Fruit fly (Drosophila melanogaster) ovary, adult (tissue): ENCODE measurements around the gene CG9254.
A peak's percentile ranks its signal among the peaks of the same experiment; 100 is the strongest.

Experiments used
- CG17801 ChIP-seq: fragments of 200-800 bp; optimal IDR thresholded peaks from 2 replicates; lab custom pipeline; 2019; ENCODE audit warnings: missing biosample characterization, mild to moderate bottlenecking, missing genetic modification characterization, moderate library complexity; ENCODE audit not compliant: partially characterized antibody

Gene CG9254

DNA sequence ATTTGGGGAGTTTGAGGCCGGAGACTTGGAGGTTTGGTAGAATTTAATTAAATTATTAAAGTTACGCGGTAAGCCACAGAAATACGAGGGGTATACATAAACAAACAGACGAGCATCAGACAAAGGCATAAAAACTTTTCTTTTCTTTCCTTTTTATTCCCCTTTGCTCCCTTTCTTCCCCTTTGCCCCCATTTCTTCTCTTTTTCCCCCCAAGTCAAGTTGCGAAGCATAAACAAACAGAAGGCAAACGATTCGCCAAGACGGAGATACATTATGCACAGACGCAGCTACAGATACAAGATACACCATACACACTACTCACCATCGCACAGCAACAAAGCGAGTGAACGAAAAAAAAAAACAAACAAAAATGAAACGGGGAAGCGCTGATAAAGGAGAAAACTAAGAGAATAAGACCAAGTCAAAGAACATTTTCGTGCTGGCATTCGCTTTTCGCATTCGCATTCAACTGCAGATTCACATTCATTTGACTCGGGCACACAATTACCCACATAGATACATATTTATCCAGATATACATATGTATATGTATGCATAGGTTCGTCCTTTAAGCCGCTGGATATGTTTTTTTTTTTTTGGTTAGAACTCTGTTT, 42.3 kb downstream of the CG9254 start:
- TF ChIP-seq CG17801 (GFP tag; lab: Kevin White, UChicago), result no peak

DNA sequence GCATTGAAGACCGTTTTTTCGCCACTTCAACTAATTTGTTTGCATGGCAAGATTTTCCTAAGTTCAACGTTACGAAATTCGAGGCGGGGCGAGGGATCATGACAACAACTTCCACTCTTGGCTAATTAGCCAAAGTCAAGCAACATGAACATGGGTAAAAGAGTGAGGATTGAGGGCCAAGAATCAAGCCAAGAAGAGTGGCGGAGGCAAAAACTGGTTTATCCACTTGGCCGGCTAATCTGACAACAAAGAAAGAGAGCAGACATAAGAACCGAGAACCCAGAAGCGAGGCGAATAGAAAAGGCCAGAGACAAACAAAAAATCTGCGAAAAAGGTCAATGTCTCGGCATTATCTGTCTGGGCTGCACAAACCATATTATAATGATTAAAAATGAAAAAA, 44.3 kb downstream of the CG9254 start:
- TF ChIP-seq CG17801 (GFP tag; lab: Kevin White, UChicago), result no peak

DNA sequence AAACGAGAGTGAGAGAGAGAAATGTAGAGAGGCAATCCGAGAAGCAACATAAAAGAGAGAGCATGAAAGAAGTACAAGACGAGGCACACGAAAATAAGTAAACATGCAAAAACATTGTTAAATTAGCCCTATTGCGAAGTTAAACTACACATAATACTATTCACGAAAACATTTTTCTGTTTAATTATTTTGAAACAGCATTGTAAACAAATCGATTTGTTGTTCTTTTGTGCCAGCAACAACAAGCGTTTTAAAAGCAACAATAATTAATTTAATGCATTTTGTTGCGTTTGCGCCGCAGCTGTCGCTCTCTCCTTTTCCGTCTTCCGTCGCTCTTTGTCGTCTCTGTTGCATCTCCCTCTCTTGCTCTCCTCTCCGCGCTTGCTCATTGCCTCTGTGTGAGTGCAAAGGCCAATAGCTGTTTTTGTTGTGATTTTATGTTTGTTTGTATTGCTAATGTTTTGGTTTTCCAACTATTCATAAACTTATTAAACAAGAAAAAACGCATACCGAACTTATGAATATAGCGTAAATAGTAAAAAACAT, 46.4 kb downstream of the CG9254 start:
- TF ChIP-seq CG17801 (GFP tag; lab: Kevin White, UChicago), result no peak

DNA sequence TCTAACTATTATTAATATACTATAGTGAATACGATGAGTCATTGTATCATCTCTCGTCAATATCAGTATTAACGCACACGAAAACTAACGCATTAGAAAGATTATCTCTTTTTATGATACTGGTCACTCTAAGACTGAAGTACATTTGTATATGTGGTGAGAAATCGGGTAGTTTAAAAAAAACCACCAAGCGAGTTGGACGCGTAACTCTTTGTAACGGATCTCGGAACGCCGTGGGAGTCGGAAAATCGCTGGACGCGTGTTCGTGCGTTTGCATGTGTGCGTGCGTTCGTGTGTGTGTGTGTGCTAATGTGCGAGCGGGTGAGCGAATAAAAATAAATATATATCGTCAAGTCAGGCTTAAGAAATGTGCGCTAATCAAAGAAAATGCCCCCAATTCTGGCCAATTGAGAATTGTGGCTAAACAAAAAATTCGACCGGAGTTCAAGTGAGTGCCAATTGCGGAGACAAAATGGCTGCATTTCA, 47.0 kb downstream of the CG9254 start, which contains the start of gene kuz:
kuz (plus strand) TSS at position 167 of the 486 bp plus-strand sequence.
- peak; percentile 63 for TF ChIP-seq CG17801 (GFP tag; lab: Kevin White, UChicago)

DNA sequence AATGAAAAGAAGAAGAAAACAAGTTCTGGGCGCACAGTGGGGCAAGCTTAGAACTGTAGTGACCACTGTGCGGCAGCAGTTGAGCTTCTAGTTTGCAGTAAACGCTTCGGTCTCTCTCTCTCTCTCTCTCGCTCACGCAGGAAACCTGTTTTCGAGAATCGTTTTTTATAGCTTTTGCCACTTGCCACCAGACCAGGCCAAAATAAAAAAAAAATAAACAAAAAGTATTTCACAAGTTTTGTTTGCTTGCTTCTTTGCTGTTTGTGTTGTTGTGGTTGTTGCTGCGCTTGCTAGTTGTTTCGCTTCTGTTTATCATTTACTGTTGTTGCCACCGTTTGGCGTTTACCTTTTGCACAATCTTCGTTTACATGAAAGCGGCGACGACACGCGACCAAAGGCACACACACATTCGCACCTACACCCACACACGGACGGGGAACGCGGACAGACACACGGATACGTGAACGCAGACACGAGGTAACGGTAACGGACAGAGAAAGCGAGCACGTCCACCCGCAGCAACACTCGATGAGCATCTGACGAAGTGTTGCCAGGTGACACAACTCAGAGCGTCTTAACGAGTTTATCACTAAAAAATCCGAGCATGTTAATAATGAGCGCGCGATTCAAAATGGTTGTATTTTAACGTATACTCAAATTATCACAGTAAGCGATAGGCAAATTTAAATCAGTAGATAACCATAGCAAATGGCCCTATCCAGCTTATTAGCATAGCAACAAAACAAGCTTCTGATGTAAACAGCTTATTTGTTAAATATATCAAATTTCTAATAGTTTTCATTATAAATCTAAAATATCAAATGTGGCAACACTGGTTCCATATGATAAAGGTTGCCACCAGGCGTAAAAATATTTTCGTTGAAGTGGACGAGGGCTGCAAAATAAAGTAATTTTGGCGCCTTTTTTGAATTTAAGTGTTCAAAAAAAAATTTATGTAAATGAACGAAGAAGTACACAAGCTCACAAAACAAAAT, 47.9 kb downstream of the CG9254 start, which contains the start of gene B4:
B4 (minus strand) TSS at position 543 of the 995 bp plus-strand sequence.
- TF ChIP-seq CG17801 (GFP tag; lab: Kevin White, UChicago), result peak; percentile 46

DNA sequence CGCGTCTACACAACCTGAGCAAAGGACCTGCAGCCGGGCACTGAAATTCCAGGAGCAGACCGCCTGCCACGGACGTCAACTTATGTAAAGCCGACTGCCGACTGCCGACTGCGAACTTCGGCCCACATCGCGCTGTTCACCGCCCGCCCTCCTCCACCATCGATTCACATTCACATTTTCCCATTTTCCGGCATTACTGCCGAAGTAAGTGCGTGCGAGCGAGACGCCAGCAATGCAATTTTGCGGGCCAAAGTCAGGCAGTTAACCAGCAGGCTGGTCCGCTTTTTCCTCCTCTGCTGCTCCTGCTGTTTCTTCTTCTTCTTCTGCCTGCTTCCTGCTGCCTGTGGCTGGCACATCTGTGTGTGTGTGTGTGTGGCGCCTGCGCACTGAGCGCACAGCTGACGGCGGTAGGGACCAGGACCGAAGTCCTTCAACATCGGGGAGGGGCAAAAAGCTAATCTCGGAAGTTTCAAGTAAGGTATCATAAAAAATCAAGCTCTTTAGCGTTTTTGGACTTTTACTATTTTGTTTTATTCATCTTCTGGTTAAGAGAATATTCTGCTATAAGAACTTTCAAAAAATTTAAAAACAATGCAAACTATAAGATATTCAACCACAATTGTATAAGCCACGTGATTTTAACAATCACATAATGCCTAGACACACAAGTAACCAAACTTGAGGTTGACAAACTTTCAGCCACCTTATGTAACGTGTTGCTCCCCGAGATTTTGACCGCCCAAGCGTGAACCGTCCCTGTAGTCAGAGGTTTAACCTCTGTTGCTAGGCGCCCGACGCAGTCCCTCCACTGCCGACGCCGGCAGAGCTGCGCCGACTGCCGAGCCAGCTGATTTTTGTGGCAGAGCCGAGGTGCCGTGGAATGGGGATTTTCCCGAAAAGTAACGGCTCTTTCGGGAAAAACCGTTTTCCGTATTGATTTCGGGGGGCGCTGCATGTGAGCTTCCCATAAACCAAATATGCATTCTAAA, 49.0 kb downstream of the CG9254 start:
- TF ChIP-seq CG17801 (GFP tag; lab: Kevin White, UChicago), result no peak

DNA sequence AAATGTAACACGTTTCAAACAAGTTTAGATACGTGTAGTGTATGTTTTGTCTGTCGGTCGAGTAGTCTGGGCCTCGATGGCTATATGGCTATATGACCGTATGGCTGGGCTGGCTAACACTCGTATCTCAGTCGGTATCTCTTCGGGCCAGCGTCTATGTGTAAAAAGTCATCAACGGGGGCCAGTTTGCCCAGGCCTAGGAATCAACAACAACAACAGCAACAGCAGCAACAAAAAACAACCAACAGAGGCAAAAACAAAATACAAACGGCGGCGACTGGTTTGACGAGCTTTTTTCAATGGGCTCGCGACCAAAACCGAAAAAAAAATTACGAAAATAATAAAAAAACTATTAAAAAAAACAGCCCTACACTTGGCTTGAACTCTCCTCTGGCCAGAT, 51.3 kb downstream of the CG9254 start:
- TF ChIP-seq CG17801 (GFP tag; lab: Kevin White, UChicago), result no peak
